Worm (Caenorhabditis elegans) whole organism, L3 larva: Measurements from ENCODE around the gene R10E4.11.

Source experiments
- R02D3.7 ChIP-seq: fragments of 150-350 bp; optimal IDR thresholded peaks from 2 replicates; lab custom pipeline; 2014; ENCODE audit warnings: missing biosample characterization, missing genetic modification characterization
- ZK546.5 ChIP-seq: sonication (generic microtip); optimal IDR thresholded peaks from 2 replicates; lab custom pipeline; 2017; ENCODE audit warnings: missing biosample characterization, missing genetic modification characterization
- aly-2 ChIP-seq: fragments of 150-350 bp; optimal IDR thresholded peaks from 2 replicates; lab custom pipeline; 2014; ENCODE audit warnings: missing biosample characterization, missing genetic modification characterization
- ama-1 ChIP-seq: fragments of 150-350 bp; optimal IDR thresholded peaks from 2 replicates; lab custom pipeline; 2018
- ceh-16 ChIP-seq: sonication (generic microtip); optimal IDR thresholded peaks from 2 replicates; lab custom pipeline; 2017; ENCODE audit warnings: missing biosample characterization, missing genetic modification characterization
- ceh-28 ChIP-seq: fragments of 150-350 bp; optimal IDR thresholded peaks from 2 replicates; lab custom pipeline; 2014; ENCODE audit warnings: missing biosample characterization, missing genetic modification reagents, missing genetic modification characterization
- ceh-82 ChIP-seq: fragments of 150-350 bp; optimal IDR thresholded peaks from 2 replicates; lab custom pipeline; 2014; ENCODE audit warnings: missing biosample characterization, missing genetic modification characterization
- ceh-9 ChIP-seq: sonication (generic microtip); optimal IDR thresholded peaks from 2 replicates; lab custom pipeline; 2018; ENCODE audit warnings: missing biosample characterization, missing genetic modification characterization
- daf-12 ChIP-seq: fragments of 150-350 bp; optimal IDR thresholded peaks from 2 replicates; lab custom pipeline; 2014; ENCODE audit warnings: missing biosample characterization, missing genetic modification reagents, missing genetic modification characterization
- egl-27 ChIP-seq: sonication (generic microtip); optimal IDR thresholded peaks from 4 replicates; lab custom pipeline; 2017; ENCODE audit warnings: missing biosample characterization, missing genetic modification reagents, missing genetic modification characterization
- egl-5 ChIP-seq: fragments of 150-350 bp; optimal IDR thresholded peaks from 2 replicates; lab custom pipeline; 2017; ENCODE audit warnings: missing biosample characterization, missing genetic modification reagents, missing genetic modification characterization, inconsistent platforms
- elt-1 ChIP-seq: fragments of 150-350 bp; optimal IDR thresholded peaks from 2 replicates; lab custom pipeline; 2014; ENCODE audit warnings: missing biosample characterization, missing genetic modification characterization
- elt-2 ChIP-seq: sonication (generic microtip); optimal IDR thresholded peaks from 2 replicates; lab custom pipeline; 2016; ENCODE audit warnings: missing genetic modification reagents, mild to moderate bottlenecking, missing genetic modification characterization, missing compliant biosample characterization
- elt-3 ChIP-seq, 3 experiments: fragments of 150-350 bp in 1 of 3; sonication (generic microtip) in 2 of 3; optimal IDR thresholded peaks; 2 replicates in 2 of 3; 4 replicates in 1 of 3; lab custom pipeline; 2014 to 2017; ENCODE audit warnings: missing biosample characterization in 3 of 3, missing genetic modification characterization in 3 of 3
- eor-1 ChIP-seq, 2 experiments: fragments of 150-350 bp; optimal IDR thresholded peaks; 2 replicates each; lab custom pipeline; 2014 to 2018; ENCODE audit warnings: missing biosample characterization in 2 of 2, missing genetic modification characterization in 2 of 2
- fkh-10 ChIP-seq: sonication (generic microtip); optimal IDR thresholded peaks from 2 replicates; lab custom pipeline; 2017; ENCODE audit warnings: missing biosample characterization, missing genetic modification reagents, missing genetic modification characterization
- fkh-2 ChIP-seq: fragments of 150-350 bp; optimal IDR thresholded peaks from 2 replicates; lab custom pipeline; 2014; ENCODE audit warnings: missing biosample characterization, missing genetic modification reagents, missing genetic modification characterization
- fos-1 ChIP-seq: fragments of 150-350 bp; optimal IDR thresholded peaks from 2 replicates; lab custom pipeline; 2014; ENCODE audit warnings: missing biosample characterization, missing genetic modification characterization
- hmg-11 ChIP-seq: sonication (generic microtip); optimal IDR thresholded peaks from 2 replicates; lab custom pipeline; 2016; ENCODE audit warnings: missing genetic modification characterization, missing compliant biosample characterization
- jun-1 ChIP-seq: fragments of 150-350 bp; optimal IDR thresholded peaks from 2 replicates; lab custom pipeline; 2014; ENCODE audit warnings: missing biosample characterization, missing genetic modification reagents, missing genetic modification characterization
- lin-15B ChIP-seq: fragments of 150-350 bp; optimal IDR thresholded peaks from 2 replicates; lab custom pipeline; 2014; ENCODE audit warnings: missing biosample characterization, missing genetic modification characterization
- lin-39 ChIP-seq: fragments of 150-350 bp; optimal IDR thresholded peaks from 2 replicates; lab custom pipeline; 2018; ENCODE audit warnings: missing biosample characterization, missing genetic modification reagents, missing genetic modification characterization
- lsy-12 ChIP-seq: sonication (generic microtip); optimal IDR thresholded peaks from 2 replicates; lab custom pipeline; 2016; ENCODE audit warnings: mild to moderate bottlenecking, missing genetic modification characterization, missing compliant biosample characterization
- mdl-1 ChIP-seq: fragments of 150-350 bp; optimal IDR thresholded peaks from 2 replicates; lab custom pipeline; 2014; ENCODE audit warnings: missing biosample characterization, missing genetic modification characterization
- mml-1 ChIP-seq: fragments of 150-350 bp; sonication (generic microtip); optimal IDR thresholded peaks from 3 replicates; lab custom pipeline; 2014; ENCODE audit warnings: missing biosample characterization, missing genetic modification characterization
- nfya-1 ChIP-seq: sonication (generic microtip); optimal IDR thresholded peaks from 2 replicates; lab custom pipeline; 2017; ENCODE audit warnings: missing genetic modification characterization, mild to moderate bottlenecking, missing compliant biosample characterization, antibody characterized with exemption, moderate library complexity; ENCODE audit not compliant: insufficient read depth
- nhr-11 ChIP-seq: fragments of 150-350 bp; optimal IDR thresholded peaks from 2 replicates; lab custom pipeline; 2014; ENCODE audit warnings: missing biosample characterization, missing genetic modification characterization
- nhr-23 ChIP-seq: fragments of 150-350 bp; optimal IDR thresholded peaks from 2 replicates; lab custom pipeline; 2014; ENCODE audit warnings: missing biosample characterization, missing genetic modification reagents, missing genetic modification characterization
- nhr-237 ChIP-seq: fragments of 150-350 bp; optimal IDR thresholded peaks from 2 replicates; lab custom pipeline; 2014; ENCODE audit warnings: missing biosample characterization, missing genetic modification characterization
- nhr-25 ChIP-seq: sonication (generic microtip); optimal IDR thresholded peaks from 2 replicates; lab custom pipeline; 2017; ENCODE audit warnings: missing biosample characterization, missing genetic modification characterization
- nhr-28 ChIP-seq: fragments of 150-350 bp; optimal IDR thresholded peaks from 2 replicates; lab custom pipeline; 2014; ENCODE audit warnings: missing biosample characterization, missing genetic modification characterization
- nhr-43 ChIP-seq: sonication (generic microtip); optimal IDR thresholded peaks from 2 replicates; lab custom pipeline; 2016; ENCODE audit warnings: mild to moderate bottlenecking, missing genetic modification characterization, missing compliant biosample characterization; ENCODE audit not compliant: poor library complexity, severe bottlenecking
- nhr-67 ChIP-seq: fragments of 150-350 bp; optimal IDR thresholded peaks from 2 replicates; lab custom pipeline; 2014; ENCODE audit warnings: missing biosample characterization, missing genetic modification characterization
- nhr-76 ChIP-seq: fragments of 150-350 bp; sonication (generic microtip); optimal IDR thresholded peaks from 5 replicates; lab custom pipeline; 2014; ENCODE audit warnings: missing biosample characterization, missing genetic modification characterization
- pha-4 ChIP-seq: fragments of 150-350 bp; optimal IDR thresholded peaks from 2 replicates; lab custom pipeline; 2014; ENCODE audit warnings: missing biosample characterization, missing genetic modification reagents, missing genetic modification characterization
- pqm-1 ChIP-seq: fragments of 150-350 bp; optimal IDR thresholded peaks from 2 replicates; lab custom pipeline; 2017; ENCODE audit warnings: missing biosample characterization, missing genetic modification characterization, inconsistent platforms
- sea-2 ChIP-seq: fragments of 150-350 bp; sonication (generic microtip); optimal IDR thresholded peaks from 4 replicates; lab custom pipeline; 2014; ENCODE audit warnings: missing biosample characterization, missing genetic modification reagents, missing genetic modification characterization
- skn-1 ChIP-seq: fragments of 150-350 bp; optimal IDR thresholded peaks from 2 replicates; lab custom pipeline; 2014; ENCODE audit warnings: missing biosample characterization, missing genetic modification characterization
- snpc-4 ChIP-seq: fragments of 150-350 bp; optimal IDR thresholded peaks from 2 replicates; lab custom pipeline; 2014; ENCODE audit warnings: missing biosample characterization, missing genetic modification characterization
- tbx-2 ChIP-seq: sonication (generic microtip); optimal IDR thresholded peaks from 2 replicates; lab custom pipeline; 2016; ENCODE audit warnings: mild to moderate bottlenecking, missing genetic modification characterization, missing compliant biosample characterization
- unc-62 ChIP-seq: fragments of 150-350 bp; sonication (generic microtip); optimal IDR thresholded peaks from 4 replicates; lab custom pipeline; 2014; ENCODE audit warnings: missing biosample characterization, missing genetic modification reagents, missing genetic modification characterization
- zag-1 ChIP-seq: fragments of 150-350 bp; optimal IDR thresholded peaks from 2 replicates; lab custom pipeline; 2014; ENCODE audit warnings: missing biosample characterization, missing genetic modification characterization
- ztf-11 ChIP-seq: fragments of 150-350 bp; optimal IDR thresholded peaks from 2 replicates; lab custom pipeline; 2014; ENCODE audit warnings: missing biosample characterization, missing genetic modification characterization
- ztf-4 ChIP-seq: fragments of 150-350 bp; optimal IDR thresholded peaks from 2 replicates; lab custom pipeline; 2014; ENCODE audit warnings: missing biosample characterization, missing genetic modification characterization

R10E4.11 gene

ce11 chrIII:4289952-4290351 is 10.9 kb downstream of the R10E4.11 start:
- TF ChIP-seq lsy-12 (tag; lab: Kevin White, UChicago) (no peak), nhr-28 (tag; lab: Kevin White, UChicago) (no peak), fkh-2 (tag; lab: Kevin White, UChicago) (no peak), fkh-10 (GFP tag; lab: Kevin White, UChicago) (no peak), ZK546.5 (tag; lab: Kevin White, UChicago) (no peak), daf-12 (tag; lab: Kevin White, UChicago) (no peak), nhr-11 (tag; lab: Kevin White, UChicago) (no peak)

DNA sequence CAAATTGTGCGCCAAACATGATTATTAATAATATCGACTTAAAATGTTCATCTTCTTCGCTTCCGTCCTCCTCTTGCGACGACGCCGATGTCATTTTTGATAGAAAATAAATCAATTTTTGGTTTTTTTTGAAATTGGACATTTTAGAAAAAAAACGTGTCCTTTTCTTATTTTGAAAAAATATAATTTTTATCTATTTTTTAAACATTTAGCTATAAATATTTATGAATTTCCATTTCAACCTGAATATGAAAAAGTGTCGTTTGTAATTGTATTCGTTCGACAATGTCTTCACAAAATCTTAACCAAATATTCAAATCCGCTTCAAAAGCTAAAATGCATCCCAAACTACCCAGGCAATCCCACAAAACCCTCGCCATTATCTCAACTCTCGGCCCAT is 13.5 kb downstream of the R10E4.11 start, which contains the start of gene R10E4.3:
Gene R10E4.3 (minus strand): TSS at position 101 of the 400 bp plus-strand sequence.
- no peak for TF ChIP-seq nhr-28 (tag; lab: Kevin White, UChicago)

DNA sequence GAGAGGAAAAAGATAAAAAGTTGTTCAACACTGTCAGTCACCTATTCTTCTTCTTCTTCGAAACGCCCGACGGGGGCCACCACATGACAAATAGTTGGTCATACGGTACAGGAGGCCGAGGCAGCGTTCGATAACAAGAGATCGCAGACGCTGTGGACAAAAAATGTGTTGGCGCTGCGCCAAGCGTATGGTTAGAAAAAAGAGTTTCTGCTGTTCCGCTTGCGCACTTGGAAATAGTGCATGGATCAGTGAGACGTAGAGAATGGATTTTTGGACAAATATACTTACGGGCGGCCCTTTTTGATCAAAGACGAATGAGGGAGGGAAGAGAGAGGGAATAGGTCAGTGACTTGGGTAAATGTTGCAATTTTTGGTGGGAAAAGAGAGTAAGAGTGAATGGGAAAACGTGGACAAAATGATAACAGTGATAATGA is 16.1 kb downstream of the R10E4.11 start:
- TF ChIP-seq nhr-28 (tag; lab: Kevin White, UChicago) (no peak), fos-1 (tag; lab: Kevin White, UChicago) (peak; percentile 16), ceh-9 (no peak), nfya-1 (tag; lab: Kevin White, UChicago) (peak; percentile 73), nhr-11 (tag; lab: Kevin White, UChicago) (no peak), lsy-12 (tag; lab: Kevin White, UChicago) (peak; percentile 76), ztf-11 (tag; lab: Kevin White, UChicago) (no peak), nhr-67 (tag; lab: Kevin White, UChicago) (no peak), mml-1 (tag; lab: Kevin White, UChicago) (no peak), tbx-2 (tag; lab: Kevin White, UChicago) (peak; percentile 49), eor-1 (tag; optimal IDR thresholded peaks at IDR 0.05; lab: Kevin White, UChicago) (no peak), sea-2 (GFP tag; lab: Kevin White, UChicago) (no peak), mdl-1 (tag; lab: Kevin White, UChicago) (peak; percentile 70), fkh-2 (tag; lab: Kevin White, UChicago) (no peak), lin-15B (tag; lab: Kevin White, UChicago) (peak; percentile 40), egl-5 (no peak), ama-1 (no peak), elt-1 (tag; lab: Kevin White, UChicago) (peak; percentile 28), jun-1 (tag; lab: Kevin White, UChicago) (peak; percentile 84), ztf-4 (no peak), ceh-28 (peak; percentile 60), pqm-1 (peak; percentile 30), ceh-82 (tag; lab: Kevin White, UChicago) (no peak), nhr-76 (no peak), ZK546.5 (tag; lab: Kevin White, UChicago) (no peak), daf-12 (tag; lab: Kevin White, UChicago) (no peak), aly-2 (tag; lab: Kevin White, UChicago) (no peak), skn-1 (tag; lab: Kevin White, UChicago) (no peak), pha-4 (tag; lab: Kevin White, UChicago) (peak; percentile 99), fkh-10 (GFP tag; lab: Kevin White, UChicago) (no peak), hmg-11 (tag; lab: Kevin White, UChicago) (peak; percentile 69), ceh-16 (tag; lab: Kevin White, UChicago) (no peak), zag-1 (no peak), elt-2 (tag; lab: Kevin White, UChicago) (peak; percentile 77), elt-3 (tag; optimal IDR thresholded peaks at IDR 0.05; lab: Kevin White, UChicago) (peak in 1 of 3 experiments; percentile 27), nhr-43 (tag; lab: Kevin White, UChicago) (peak; percentile 94), lin-39 (peak; percentile 4), nhr-237 (tag; lab: Kevin White, UChicago) (no peak), egl-27 (tag; lab: Kevin White, UChicago) (peak; percentile 57), R02D3.7 (tag; lab: Kevin White, UChicago) (peak; percentile 11), unc-62 (GFP tag; lab: Kevin White, UChicago) (no peak), nhr-25 (tag; lab: Kevin White, UChicago) (peak; percentile 95), snpc-4 (tag; lab: Kevin White, UChicago) (peak; percentile 43), nhr-23 (peak; percentile 93)
